Fruit fly (Drosophila melanogaster) whole organism, embryonic: ENCODE data around the gene CG18265.

Experiments
- Aef1 ChIP-seq: fragments of 200-800 bp; sonication (Bioruptor generic); IDR thresholded peaks from 3 replicates; pipeline ENCODE4 v1.3.6; 2022; ENCODE audit warnings: missing biosample characterization, missing genetic modification characterization
- Blimp-1 ChIP-seq: fragments of 200-800 bp; sonication (Bioruptor generic); optimal IDR thresholded peaks from 3 replicates; lab custom pipeline; 2018; ENCODE audit warnings: missing biosample characterization, missing genetic modification characterization, mild to moderate bottlenecking, moderate library complexity, missing genetic modification reagents
- CG10543 ChIP-seq: fragments of 200-800 bp; sonication (Bioruptor generic); optimal IDR thresholded peaks from 3 replicates; lab custom pipeline; 2017; ENCODE audit warnings: missing biosample characterization, mild to moderate bottlenecking, missing genetic modification characterization, moderate library complexity
- CG11696 ChIP-seq: fragments of 200-800 bp; sonication (Bioruptor generic); IDR thresholded peaks from 2 replicates; pipeline ENCODE4 v1.3.6; 2022; ENCODE audit warnings: missing biosample characterization, missing genetic modification characterization
- CG12104 ChIP-seq: fragments of 200-800 bp; sonication (Bioruptor generic); optimal IDR thresholded peaks from 3 replicates; lab custom pipeline; 2016; ENCODE audit warnings: missing biosample characterization, missing genetic modification characterization
- CG17186 ChIP-seq: fragments of 200-800 bp; sonication (Bioruptor generic); optimal IDR thresholded peaks from 3 replicates; lab custom pipeline; 2017; ENCODE audit warnings: missing biosample characterization, missing genetic modification reagents, missing genetic modification characterization
- CG18476 ChIP-seq: fragments of 200-800 bp; sonication (Bioruptor generic); optimal IDR thresholded peaks from 2 replicates; lab custom pipeline; 2016; ENCODE audit warnings: missing biosample characterization, mild to moderate bottlenecking, missing genetic modification characterization
- CG2678 ChIP-seq: fragments of 200-800 bp; sonication (Bioruptor generic); optimal IDR thresholded peaks from 3 replicates; lab custom pipeline; 2019; ENCODE audit warnings: missing biosample characterization, mild to moderate bottlenecking, missing genetic modification characterization, moderate library complexity
- CG32532 ChIP-seq: fragments of 200-800 bp; sonication (Bioruptor generic); IDR thresholded peaks from 2 replicates; pipeline ENCODE4 v1.3.6; 2022; ENCODE audit warnings: missing biosample characterization, missing genetic modification characterization
- CG3995 ChIP-seq: fragments of 200-800 bp; sonication (Bioruptor generic); optimal IDR thresholded peaks from 3 replicates; lab custom pipeline; 2016; ENCODE audit warnings: missing biosample characterization, missing genetic modification characterization
- CG4424 ChIP-seq: fragments of 200-800 bp; sonication (Bioruptor generic); optimal IDR thresholded peaks from 3 replicates; lab custom pipeline; 2016; ENCODE audit warnings: missing biosample characterization, missing genetic modification characterization
- CG6254 ChIP-seq: fragments of 200-800 bp; sonication (Bioruptor generic); optimal IDR thresholded peaks from 3 replicates; lab custom pipeline; 2017; ENCODE audit warnings: mild to moderate bottlenecking, missing biosample characterization, missing genetic modification reagents, missing genetic modification characterization
- CG6272 ChIP-seq: fragments of 200-800 bp; sonication (Bioruptor generic); IDR thresholded peaks from 2 replicates; pipeline ENCODE4 v1.3.6; 2022; ENCODE audit warnings: missing biosample characterization, missing genetic modification characterization
- CG7987 ChIP-seq: fragments of 200-800 bp; sonication (Bioruptor generic); optimal IDR thresholded peaks from 2 replicates; lab custom pipeline; 2018; ENCODE audit warnings: missing biosample characterization, mild to moderate bottlenecking, missing genetic modification characterization, moderate library complexity
- CG9437 ChIP-seq: fragments of 200-800 bp; sonication (Bioruptor generic); optimal IDR thresholded peaks from 2 replicates; lab custom pipeline; 2018; ENCODE audit warnings: missing biosample characterization, mild to moderate bottlenecking, missing genetic modification characterization
- CHES-1-like ChIP-seq: fragments of 200-800 bp; sonication (Bioruptor generic); optimal IDR thresholded peaks from 2 replicates; lab custom pipeline; 2016; ENCODE audit warnings: missing biosample characterization, missing genetic modification characterization
- CrebB ChIP-seq: fragments of 200-800 bp; sonication (Bioruptor generic); optimal IDR thresholded peaks from 3 replicates; lab custom pipeline; 2018; ENCODE audit warnings: missing biosample characterization, mild to moderate bottlenecking, missing genetic modification characterization
- Dad ChIP-seq: fragments of 200-800 bp; sonication (Bioruptor generic); optimal IDR thresholded peaks from 3 replicates; lab custom pipeline; 2016; ENCODE audit warnings: missing biosample characterization, missing genetic modification characterization
- Dbx ChIP-seq: fragments of 200-800 bp; sonication (Bioruptor generic); IDR thresholded peaks from 3 replicates; pipeline ENCODE4 v1.3.6; 2022; ENCODE audit warnings: missing biosample characterization, missing genetic modification characterization
- GATAe ChIP-seq: fragments of 200-800 bp; sonication (Bioruptor generic); conservative IDR thresholded peaks from 2 replicates; pipeline ENCODE4 v1.3.6; 2022; ENCODE audit warnings: missing biosample characterization, missing genetic modification characterization
- Hand ChIP-seq: fragments of 200-800 bp; sonication (Bioruptor generic); optimal IDR thresholded peaks from 2 replicates; lab custom pipeline; 2017; ENCODE audit warnings: mild to moderate bottlenecking, missing biosample characterization, missing genetic modification reagents, missing genetic modification characterization
- Lim3 ChIP-seq: fragments of 200-800 bp; sonication (Bioruptor generic); IDR thresholded peaks from 2 replicates; pipeline ENCODE4 v1.3.6; 2022; ENCODE audit warnings: missing biosample characterization, missing genetic modification characterization
- MESR4 ChIP-seq: fragments of 200-800 bp; sonication (Bioruptor generic); optimal IDR thresholded peaks from 2 replicates; lab custom pipeline; 2018; ENCODE audit warnings: missing biosample characterization, mild to moderate bottlenecking, missing genetic modification characterization, moderate library complexity
- NC2α ChIP-seq: fragments of 200-800 bp; sonication (Bioruptor generic); optimal IDR thresholded peaks from 2 replicates; lab custom pipeline; 2016; ENCODE audit warnings: missing biosample characterization, missing genetic modification characterization
- Spps ChIP-seq: fragments of 200-800 bp; sonication (Bioruptor generic); optimal IDR thresholded peaks from 2 replicates; lab custom pipeline; 2018; ENCODE audit warnings: missing biosample characterization, mild to moderate bottlenecking, missing genetic modification characterization
- Tbp ChIP-seq: fragments of >200 bp; optimal IDR thresholded peaks from 2 replicates; lab custom pipeline; 2018; ENCODE audit warnings: missing biosample characterization, missing genetic modification characterization
- cg ChIP-seq: fragments of 200-800 bp; sonication (Bioruptor generic); optimal IDR thresholded peaks from 3 replicates; lab custom pipeline; 2019; ENCODE audit warnings: missing biosample characterization, mild to moderate bottlenecking, missing genetic modification characterization, moderate library complexity
- dimm ChIP-seq: fragments of 200-800 bp; sonication (Bioruptor generic); IDR thresholded peaks from 2 replicates; pipeline ENCODE4 v1.3.6; 2022; ENCODE audit warnings: missing biosample characterization, missing genetic modification characterization
- dpn ChIP-seq, 2 experiments: fragments of 200-800 bp; sonication (Bioruptor generic); optimal IDR thresholded peaks; 3 replicates each; lab custom pipeline; 2016; ENCODE audit warnings: missing biosample characterization in 2 of 2, missing genetic modification characterization in 2 of 2
- dysf ChIP-seq: fragments of 200-800 bp; sonication (Bioruptor generic); IDR thresholded peaks from 3 replicates; pipeline ENCODE4 v1.3.6; 2022; ENCODE audit warnings: missing biosample characterization, missing genetic modification characterization
- eyg ChIP-seq: fragments of 200-800 bp; sonication (Bioruptor generic); optimal IDR thresholded peaks from 3 replicates; lab custom pipeline; 2016; ENCODE audit warnings: missing biosample characterization, missing genetic modification characterization
- fu2 ChIP-seq: fragments of 200-800 bp; sonication (Bioruptor generic); optimal IDR thresholded peaks from 2 replicates; lab custom pipeline; 2016; ENCODE audit warnings: missing biosample characterization, missing genetic modification characterization
- gsb ChIP-seq: fragments of 200-800 bp; sonication (Bioruptor generic); IDR thresholded peaks from 2 replicates; pipeline ENCODE4 v1.3.6; 2022; ENCODE audit warnings: missing biosample characterization, missing genetic modification characterization
- h ChIP-seq: fragments of >200 bp; optimal IDR thresholded peaks from 2 replicates; lab custom pipeline; 2017
- jumu ChIP-seq: fragments of 200-800 bp; sonication (Bioruptor generic); optimal IDR thresholded peaks from 3 replicates; lab custom pipeline; 2016; ENCODE audit warnings: missing biosample characterization, missing genetic modification characterization
- knrl ChIP-seq: fragments of 200-800 bp; sonication (Bioruptor generic); IDR thresholded peaks from 3 replicates; pipeline ENCODE4 v1.3.6; 2022; ENCODE audit warnings: missing biosample characterization, missing genetic modification characterization; ENCODE audit not compliant: partially characterized antibody
- lilli ChIP-seq: fragments of 200-800 bp; sonication (Bioruptor generic); optimal IDR thresholded peaks from 3 replicates; lab custom pipeline; 2016; ENCODE audit warnings: missing biosample characterization, missing genetic modification characterization
- mirr ChIP-seq: fragments of 200-800 bp; sonication (Bioruptor generic); optimal IDR thresholded peaks from 3 replicates; lab custom pipeline; 2018; ENCODE audit warnings: missing biosample characterization, mild to moderate bottlenecking, missing genetic modification characterization
- nerfin-1 ChIP-seq: fragments of 200-800 bp; sonication (Bioruptor generic); optimal IDR thresholded peaks from 3 replicates; lab custom pipeline; 2019; ENCODE audit warnings: missing biosample characterization, mild to moderate bottlenecking, missing genetic modification characterization, moderate library complexity
- nmo ChIP-seq: fragments of 200-800 bp; sonication (Bioruptor generic); optimal IDR thresholded peaks from 2 replicates; lab custom pipeline; 2018; ENCODE audit warnings: missing biosample characterization, mild to moderate bottlenecking, missing genetic modification characterization, moderate library complexity
- odd ChIP-seq: fragments of 200-800 bp; sonication (Bioruptor generic); optimal IDR thresholded peaks from 2 replicates; lab custom pipeline; 2017; ENCODE audit warnings: missing biosample characterization, mild to moderate bottlenecking, missing genetic modification characterization
- otp ChIP-seq: fragments of 200-800 bp; sonication (Bioruptor generic); IDR thresholded peaks from 3 replicates; pipeline ENCODE4, ENCODE4 v1.3.6; 2022; ENCODE audit warnings: missing biosample characterization, missing genetic modification characterization
- prd ChIP-seq, 3 experiments: fragments of >200 bp in 2 of 3; fragments of 200-800 bp in 1 of 3; sonication (Bioruptor generic) in 1 of 3; optimal IDR thresholded peaks in 2 of 3; IDR thresholded peaks in 1 of 3; 2 replicates in 2 of 3; 3 replicates in 1 of 3; pipeline versions ENCODE4 v1.3.6 to Lab custom; 2017 to 2022; ENCODE audit warnings: missing biosample characterization in 1 of 3, missing genetic modification characterization in 1 of 3
- sisA ChIP-seq: fragments of 200-800 bp; sonication (Bioruptor generic); IDR thresholded peaks from 2 replicates; pipeline ENCODE4 v1.3.6; 2022; ENCODE audit warnings: missing biosample characterization, missing genetic modification characterization
- stc ChIP-seq: fragments of 200-800 bp; sonication (Bioruptor generic); IDR thresholded peaks from 2 replicates; pipeline ENCODE4 v1.3.6; 2022; ENCODE audit warnings: missing biosample characterization, missing genetic modification characterization
- tgo ChIP-seq: fragments of 200-800 bp; sonication (Bioruptor generic); IDR thresholded peaks from 3 replicates; pipeline ENCODE4 v1.3.6; 2022; ENCODE audit warnings: missing biosample characterization, missing genetic modification characterization
- trem ChIP-seq: fragments of 200-800 bp; optimal IDR thresholded peaks from 3 replicates; lab custom pipeline; 2019; ENCODE audit warnings: missing biosample characterization, mild to moderate bottlenecking, missing genetic modification characterization, moderate library complexity

Gene CG18265

dm6 chr3L:17427013-17427412 is 12.2 kb upstream of the CG18265 start, which contains the start of gene Polr3G (continued):
- no peak for TF ChIP-seq dysf
- TF ChIP-seq CG6254: no peak
- TF ChIP-seq CG18476 (GFP tag; lab: Kevin White, UChicago): no peak
- TF ChIP-seq Spps (tag; lab: Kevin White, UChicago): no peak
- TF ChIP-seq CG3995: no peak
- TF ChIP-seq Dad (GFP tag; lab: Kevin White, UChicago): no peak
- TF ChIP-seq CG6272 (GFP tag; lab: Robert Waterston, UW): no peak
- TF ChIP-seq tgo (GFP tag; lab: Robert Waterston, UW): no peak
- TF ChIP-seq prd (optimal IDR thresholded peaks at IDR 0.05; lab: Kevin White, UChicago): no peak
- TF ChIP-seq prd (GFP tag; IDR thresholded peaks at IDR 0.05; lab: Robert Waterston, UW): no peak
- TF ChIP-seq CG9437 (GFP tag; lab: Kevin White, UChicago): no peak
- no peak for TF ChIP-seq nmo
- TF ChIP-seq Aef1 (GFP tag; lab: Robert Waterston, UW): no peak
- TF ChIP-seq CG11696 (GFP tag; lab: Robert Waterston, UW): no peak
- TF ChIP-seq stc (GFP tag; lab: Robert Waterston, UW): no peak
- no peak for TF ChIP-seq sisA (GFP tag; lab: Robert Waterston, UW)
- peak; percentile 23 for TF ChIP-seq CG4424 (GFP tag; lab: Kevin White, UChicago)
- no peak for TF ChIP-seq NC2α (GFP tag; lab: Kevin White, UChicago)
- no peak for TF ChIP-seq Lim3 (GFP tag; lab: Robert Waterston, UW)
- peak; percentile 32 for TF ChIP-seq trem (tag; lab: Kevin White, UChicago)
- no peak for TF ChIP-seq CG32532 (GFP tag; lab: Robert Waterston, UW)
- TF ChIP-seq otp (GFP tag; lab: Robert Waterston, UW): no peak
- no peak for TF ChIP-seq jumu (GFP tag; lab: Kevin White, UChicago)
- TF ChIP-seq CG17186 (GFP tag; lab: Kevin White, UChicago): no peak
- no peak for TF ChIP-seq Tbp (GFP tag; lab: Kevin White, UChicago)
- TF ChIP-seq CrebB: peak; percentile 7
- TF ChIP-seq CG12104 (GFP tag; lab: Kevin White, UChicago): no peak
- no peak for TF ChIP-seq knrl (GFP tag; lab: Robert Waterston, UW)
- TF ChIP-seq odd (GFP tag; lab: Kevin White, UChicago): no peak
- peak; percentile 41 for TF ChIP-seq MESR4 (GFP tag; lab: Kevin White, UChicago)
- no peak for TF ChIP-seq mirr (GFP tag; lab: Kevin White, UChicago)
- no peak for TF ChIP-seq CHES-1-like (GFP tag; lab: Kevin White, UChicago)
- TF ChIP-seq CG10543: no peak
- no peak for TF ChIP-seq CG7987
- TF ChIP-seq eyg (GFP tag; lab: Kevin White, UChicago): peak; percentile 7
- no peak for TF ChIP-seq Hand (GFP tag; lab: Kevin White, UChicago)
- TF ChIP-seq gsb: no peak
- TF ChIP-seq lilli (GFP tag; lab: Kevin White, UChicago): peak; percentile 48
- TF ChIP-seq Dbx (GFP tag; lab: Robert Waterston, UW): no peak
- TF ChIP-seq cg (GFP tag; lab: Kevin White, UChicago): no peak
- no peak for TF ChIP-seq Blimp-1 (GFP tag; lab: Kevin White, UChicago)
- TF ChIP-seq h: no peak
- TF ChIP-seq dpn (GFP tag; optimal IDR thresholded peaks at IDR 0.05; lab: Kevin White, UChicago): peak in 1 of 2 experiments; percentile 15
- TF ChIP-seq nerfin-1: no peak
- no peak for TF ChIP-seq dimm (GFP tag; lab: Robert Waterston, UW)
- peak; percentile 25 for TF ChIP-seq CG2678 (tag; lab: Kevin White, UChicago)
- TF ChIP-seq fu2 (GFP tag; lab: Kevin White, UChicago): no peak
- no peak for TF ChIP-seq GATAe
